Worm (Caenorhabditis elegans): ENCODE results near the gene samt-1.
A peak's percentile ranks its signal among the peaks of the same experiment; 100 is the strongest.

Gene samt-1

ce11 chrIV:2931228-2931627 lies at the start of gene samt-1:
samt-1 (plus strand) TSS chrIV:2931403.
- no peak for TF ChIP-seq nhr-237 (tag; optimal IDR thresholded peaks at IDR 0.05)
- TF ChIP-seq elt-2 (tag; optimal IDR thresholded peaks at IDR 0.05), result peak; percentile 41
- no peak for TF ChIP-seq ceh-28 (tag; optimal IDR thresholded peaks at IDR 0.05)

ce11 chrIV:2885260-2885659 lies 45.9 kb upstream of the samt-1 start:
- TF ChIP-seq nfya-1 (tag; optimal IDR thresholded peaks at IDR 0.05; ENCODE audit: insufficient read depth) (peak; percentile 37), elt-1 (tag; optimal IDR thresholded peaks at IDR 0.05) (no peak)

- TF ChIP-seq elt-1 (tag; optimal IDR thresholded peaks at IDR 0.05), result no peak
- no peak for TF ChIP-seq hmg-11 (tag; optimal IDR thresholded peaks at IDR 0.05)
- TF ChIP-seq nfya-1 (tag; optimal IDR thresholded peaks at IDR 0.05; ENCODE audit: insufficient read depth), result peak; percentile 36
Measured at ce11 chrIV:2886655-2887054, 44.5 kb upstream of the samt-1 start, which contains the start of gene dml-1. dml-1 (plus strand) TSS chrIV:2886955.

- TF ChIP-seq elt-3 (tag; optimal IDR thresholded peaks at IDR 0.05) (no peak), jun-1 (tag; optimal IDR thresholded peaks at IDR 0.05) (no peak), ceh-9 (tag; optimal IDR thresholded peaks at IDR 0.05) (no peak), nhr-77 (tag; optimal IDR thresholded peaks at IDR 0.05) (no peak)
Measured at ce11 chrIV:2887245-2887644, 44.0 kb upstream of the samt-1 start.

DNA sequence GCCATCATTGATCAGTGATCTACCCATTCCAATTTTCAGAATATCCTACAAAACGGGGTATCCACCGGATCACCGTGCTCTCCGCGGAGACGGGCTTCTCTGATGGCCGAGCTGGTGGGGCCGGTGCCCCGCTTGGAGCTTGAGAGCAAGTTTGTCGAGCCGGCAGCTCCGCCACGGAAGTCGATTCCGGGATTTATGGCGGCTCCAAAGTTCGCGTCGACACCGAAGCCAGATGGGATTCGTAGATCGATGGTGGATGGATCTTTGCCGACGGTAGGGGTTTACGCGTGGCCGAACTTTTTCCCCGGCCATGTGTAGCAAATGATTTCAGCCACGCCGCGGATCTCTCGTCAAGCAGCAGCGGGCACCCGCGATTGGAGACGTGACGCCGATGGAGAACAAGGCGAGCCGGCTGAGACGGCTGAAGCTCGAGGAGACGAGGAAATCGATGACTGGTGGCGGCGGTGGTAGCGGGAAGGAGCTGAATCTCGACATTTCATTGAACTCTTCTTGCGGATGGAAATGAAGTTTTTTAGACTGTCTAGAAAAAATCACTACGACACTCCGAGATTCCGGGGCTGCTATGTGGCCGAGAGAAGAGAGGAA lies 42.6 kb upstream of the samt-1 start:
- TF ChIP-seq R02D3.7 (tag; optimal IDR thresholded peaks at IDR 0.05) (no peak), fkh-2 (tag; optimal IDR thresholded peaks at IDR 0.05) (no peak), daf-12 (tag; optimal IDR thresholded peaks at IDR 0.05) (no peak), nhr-67 (tag; optimal IDR thresholded peaks at IDR 0.05) (no peak), nhr-23 (tag; optimal IDR thresholded peaks at IDR 0.05) (no peak), snpc-4 (tag; optimal IDR thresholded peaks at IDR 0.05) (no peak), eor-1 (tag; optimal IDR thresholded peaks at IDR 0.05) (no peak), nhr-76 (tag; optimal IDR thresholded peaks at IDR 0.05) (no peak)

DNA sequence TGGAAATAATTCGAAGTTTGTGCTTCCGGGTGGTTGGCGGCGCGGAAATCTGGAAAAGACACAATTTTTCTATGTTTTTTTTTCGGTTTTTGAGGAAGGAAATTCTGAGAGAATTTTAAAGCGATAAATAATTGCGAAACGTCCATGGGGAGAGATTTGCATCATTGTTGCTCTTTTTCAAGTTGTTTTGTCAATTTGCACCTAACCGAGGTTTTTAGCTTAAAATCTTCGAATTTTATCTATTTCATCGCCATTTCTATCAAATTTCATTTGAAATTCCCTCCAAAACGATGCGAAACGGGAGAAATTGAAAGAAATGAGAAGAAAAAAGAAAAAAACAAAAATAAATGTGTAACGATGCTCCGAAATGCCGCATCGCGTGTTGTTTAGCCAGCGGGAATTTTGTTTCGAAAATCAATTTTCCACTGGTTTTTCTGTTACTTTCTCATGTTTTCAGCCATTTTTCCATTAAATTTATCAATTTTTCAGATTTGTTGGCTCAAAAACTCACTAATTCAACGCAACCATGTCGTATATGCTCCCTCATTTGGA lies 40.7 kb upstream of the samt-1 start, which contains the start of the genes nprt-1 and dib-1:
Gene nprt-1, minus strand, starts transcription at position 51 of the 552 bp plus-strand sequence.
Gene dib-1, plus strand, starts transcription at position 482 of the 552 bp plus-strand sequence.
- TF ChIP-seq nhr-23 (tag; optimal IDR thresholded peaks at IDR 0.05), result peak; percentile 72
- TF ChIP-seq pha-4 (tag; optimal IDR thresholded peaks at IDR 0.05), result peak; percentile 67
- TF ChIP-seq fos-1 (tag; optimal IDR thresholded peaks at IDR 0.05), result no peak
- TF ChIP-seq R02D3.7 (tag; optimal IDR thresholded peaks at IDR 0.05), result no peak
- peak; percentile 73 for TF ChIP-seq nfya-1 (tag; optimal IDR thresholded peaks at IDR 0.05; ENCODE audit: insufficient read depth)
- peak; percentile 63 for TF ChIP-seq egl-5 (tag; optimal IDR thresholded peaks at IDR 0.05)
- TF ChIP-seq lin-39 (tag; optimal IDR thresholded peaks at IDR 0.05), result peak; percentile 25
- no peak for TF ChIP-seq daf-12 (tag; optimal IDR thresholded peaks at IDR 0.05)
- no peak for TF ChIP-seq nhr-12 (tag; optimal IDR thresholded peaks at IDR 0.05)
- no peak for TF ChIP-seq ceh-9 (tag; optimal IDR thresholded peaks at IDR 0.05)
- peak; percentile 59 for TF ChIP-seq hmg-11 (tag; optimal IDR thresholded peaks at IDR 0.05)
- peak; percentile 16 for TF ChIP-seq nhr-25 (tag; optimal IDR thresholded peaks at IDR 0.05)
- TF ChIP-seq lin-15B (tag; optimal IDR thresholded peaks at IDR 0.05), result peak; percentile 74
- TF ChIP-seq fkh-10 (GFP tag; optimal IDR thresholded peaks at IDR 0.05), result peak; percentile 13
- no peak for TF ChIP-seq nhr-77 (tag; optimal IDR thresholded peaks at IDR 0.05)
- TF ChIP-seq elt-2 (tag; optimal IDR thresholded peaks at IDR 0.05), result peak; percentile 2
- TF ChIP-seq elt-3 (tag; optimal IDR thresholded peaks at IDR 0.05), result no peak
- TF ChIP-seq ama-1 (optimal IDR thresholded peaks at IDR 0.05), result no peak

- TF ChIP-seq daf-12 (tag; optimal IDR thresholded peaks at IDR 0.05) (no peak), ztf-4 (tag; optimal IDR thresholded peaks at IDR 0.05) (no peak), ztf-11 (tag; optimal IDR thresholded peaks at IDR 0.05) (no peak)
Measured at ce11 chrIV:2891535-2892233, 39.5 kb upstream of the samt-1 start.
